Fruit fly (Drosophila melanogaster) whole organism, embryonic: ENCODE measurements around the gene Slu7.
A peak's percentile ranks its signal among the peaks of the same experiment; 100 is the strongest.

ENCODE experiments used
- Antp ChIP-seq: fragments of 200-800 bp; sonication (Bioruptor generic); optimal IDR thresholded peaks from 3 replicates; lab custom pipeline; 2016; ENCODE audit warnings: missing biosample characterization, missing genetic modification characterization
- Bteb2 ChIP-seq: fragments of 200-800 bp; sonication (Bioruptor generic); optimal IDR thresholded peaks from 2 replicates; lab custom pipeline; 2016; ENCODE audit warnings: missing biosample characterization, missing genetic modification characterization
- CG10565 ChIP-seq: fragments of 200-800 bp; sonication (Bioruptor generic); optimal IDR thresholded peaks from 3 replicates; lab custom pipeline; 2016; ENCODE audit warnings: missing biosample characterization, mild to moderate bottlenecking, missing genetic modification characterization
- CG11247 ChIP-seq: fragments of 200-800 bp; sonication (Bioruptor generic); IDR thresholded peaks from 2 replicates; pipeline ENCODE4 v1.3.6; 2022; ENCODE audit warnings: missing biosample characterization, missing genetic modification characterization
- CG12391 ChIP-seq: fragments of 200-800 bp; sonication (Bioruptor generic); optimal IDR thresholded peaks from 3 replicates; lab custom pipeline; 2018; ENCODE audit warnings: missing biosample characterization, mild to moderate bottlenecking, missing genetic modification characterization, moderate library complexity
- CG14014 ChIP-seq: fragments of 200-800 bp; sonication (Bioruptor generic); IDR thresholded peaks from 2 replicates; pipeline ENCODE4 v1.3.6; 2022; ENCODE audit warnings: missing biosample characterization, missing genetic modification characterization
- CG14441 ChIP-seq: fragments of 200-800 bp; sonication (Bioruptor generic); IDR thresholded peaks from 2 replicates; pipeline ENCODE4 v1.3.6; 2022; ENCODE audit warnings: missing biosample characterization, missing genetic modification characterization
- CG2120 ChIP-seq: fragments of 200-800 bp; sonication (Bioruptor generic); optimal IDR thresholded peaks from 3 replicates; lab custom pipeline; 2016; ENCODE audit warnings: missing biosample characterization, missing genetic modification characterization
- CG2875 ChIP-seq: fragments of 200-800 bp; sonication (Bioruptor generic); optimal IDR thresholded peaks from 2 replicates; lab custom pipeline; 2017; ENCODE audit warnings: missing biosample characterization, mild to moderate bottlenecking, missing genetic modification characterization, missing genetic modification reagents
- CG2889 ChIP-seq: fragments of 200-800 bp; sonication (Bioruptor generic); IDR thresholded peaks from 3 replicates; pipeline ENCODE4 v1.3.6; 2022; ENCODE audit warnings: missing biosample characterization, missing genetic modification characterization
- CG32772 ChIP-seq: fragments of 200-800 bp; sonication (Bioruptor generic); IDR thresholded peaks from 2 replicates; pipeline ENCODE4 v1.3.6; 2022; ENCODE audit warnings: missing biosample characterization, missing genetic modification characterization
- CG4854 ChIP-seq: fragments of 200-800 bp; sonication (Bioruptor generic); optimal IDR thresholded peaks from 2 replicates; lab custom pipeline; 2016; ENCODE audit warnings: missing biosample characterization, missing genetic modification characterization, inconsistent platforms
- CG8089 ChIP-seq: fragments of 200-800 bp; sonication (Bioruptor generic); optimal IDR thresholded peaks from 3 replicates; lab custom pipeline; 2016; ENCODE audit warnings: missing biosample characterization, missing genetic modification characterization
- CG8388 ChIP-seq: fragments of 200-800 bp; sonication (Bioruptor generic); optimal IDR thresholded peaks from 2 replicates; lab custom pipeline; 2019; ENCODE audit warnings: missing biosample characterization, mild to moderate bottlenecking, missing genetic modification characterization, moderate library complexity
- CG9437 ChIP-seq: fragments of 200-800 bp; sonication (Bioruptor generic); optimal IDR thresholded peaks from 2 replicates; lab custom pipeline; 2018; ENCODE audit warnings: missing biosample characterization, mild to moderate bottlenecking, missing genetic modification characterization
- Dll ChIP-seq: fragments of 200-800 bp; sonication (Bioruptor generic); IDR thresholded peaks from 4 replicates; pipeline ENCODE4 v1.3.6; 2022; ENCODE audit warnings: missing biosample characterization, missing genetic modification characterization; ENCODE audit not compliant: partially characterized antibody
- Drgx ChIP-seq: fragments of 200-800 bp; sonication (Bioruptor generic); IDR thresholded peaks from 2 replicates; pipeline ENCODE4 v1.3.6; 2022; ENCODE audit warnings: missing biosample characterization, missing genetic modification characterization
- Ets97D ChIP-seq: fragments of 200-800 bp; sonication (Bioruptor generic); optimal IDR thresholded peaks from 3 replicates; lab custom pipeline; 2016; ENCODE audit warnings: missing biosample characterization, missing genetic modification characterization
- H15 ChIP-seq: fragments of 200-800 bp; sonication (Bioruptor generic); IDR thresholded peaks from 3 replicates; pipeline ENCODE4 v1.3.6; 2022; ENCODE audit warnings: missing biosample characterization, missing genetic modification characterization
- HLH54F ChIP-seq: fragments of 200-800 bp; sonication (Bioruptor generic); optimal IDR thresholded peaks from 3 replicates; lab custom pipeline; 2016; ENCODE audit warnings: missing biosample characterization, missing genetic modification characterization
- Nf-YC ChIP-seq: fragments of 200-800 bp; optimal IDR thresholded peaks from 3 replicates; lab custom pipeline; 2019; ENCODE audit warnings: missing biosample characterization, mild to moderate bottlenecking, missing genetic modification characterization, moderate library complexity
- Ravus ChIP-seq: fragments of 200-800 bp; sonication (Bioruptor generic); IDR thresholded peaks from 2 replicates; pipeline ENCODE4 v1.3.6; 2022; ENCODE audit warnings: missing biosample characterization, missing genetic modification characterization
- Tbp ChIP-seq: fragments of >200 bp; optimal IDR thresholded peaks from 2 replicates; lab custom pipeline; 2018; ENCODE audit warnings: missing biosample characterization, missing genetic modification characterization
- ac ChIP-seq: fragments of 200-800 bp; sonication (Bioruptor generic); optimal IDR thresholded peaks from 3 replicates; lab custom pipeline; 2017; ENCODE audit warnings: missing biosample characterization, mild to moderate bottlenecking, missing genetic modification characterization
- bcd ChIP-seq: fragments of 200-800 bp; sonication (Bioruptor generic); optimal IDR thresholded peaks from 2 replicates; lab custom pipeline; 2017; ENCODE audit warnings: missing biosample characterization, mild to moderate bottlenecking, missing genetic modification characterization
- bowl ChIP-seq: fragments of 200-800 bp; sonication (Bioruptor generic); IDR thresholded peaks from 2 replicates; pipeline ENCODE4 v1.3.6; 2022; ENCODE audit warnings: missing biosample characterization, missing genetic modification characterization
- btn ChIP-seq: fragments of 200-800 bp; sonication (Bioruptor generic); optimal IDR thresholded peaks from 2 replicates; lab custom pipeline; 2016; ENCODE audit warnings: missing biosample characterization, missing genetic modification characterization
- cg ChIP-seq: fragments of 200-800 bp; sonication (Bioruptor generic); optimal IDR thresholded peaks from 3 replicates; lab custom pipeline; 2019; ENCODE audit warnings: missing biosample characterization, mild to moderate bottlenecking, missing genetic modification characterization, moderate library complexity
- chif ChIP-seq, 2 experiments: fragments of 200-800 bp; sonication (Bioruptor generic); optimal IDR thresholded peaks; 3 replicates each; lab custom pipeline; 2016; ENCODE audit warnings: missing biosample characterization in 2 of 2, missing genetic modification characterization in 2 of 2
- crol ChIP-seq: fragments of 200-800 bp; sonication (Bioruptor generic); IDR thresholded peaks from 2 replicates; pipeline ENCODE4 v1.3.6; 2022; ENCODE audit warnings: missing biosample characterization, missing genetic modification characterization
- dm ChIP-seq: fragments of 200-800 bp; sonication (Bioruptor generic); optimal IDR thresholded peaks from 3 replicates; lab custom pipeline; 2016; ENCODE audit warnings: missing biosample characterization, missing genetic modification characterization
- dpn ChIP-seq, 2 experiments: fragments of 200-800 bp; sonication (Bioruptor generic); optimal IDR thresholded peaks; 3 replicates each; lab custom pipeline; 2016; ENCODE audit warnings: missing biosample characterization in 2 of 2, missing genetic modification characterization in 2 of 2
- emc ChIP-seq: fragments of 200-800 bp; sonication (Bioruptor generic); optimal IDR thresholded peaks from 2 replicates; lab custom pipeline; 2016; ENCODE audit warnings: missing biosample characterization, missing genetic modification characterization
- ewg ChIP-seq: fragments of 200-800 bp; sonication (Bioruptor generic); optimal IDR thresholded peaks from 3 replicates; lab custom pipeline; 2017; ENCODE audit warnings: mild to moderate bottlenecking, missing biosample characterization, missing genetic modification reagents, missing genetic modification characterization
- fd102C ChIP-seq: fragments of 200-800 bp; sonication (Bioruptor generic); optimal IDR thresholded peaks from 2 replicates; lab custom pipeline; 2018; ENCODE audit warnings: missing biosample characterization, mild to moderate bottlenecking, missing genetic modification characterization, moderate library complexity
- gsb-n ChIP-seq: fragments of 200-800 bp; sonication (Bioruptor generic); optimal IDR thresholded peaks from 3 replicates; lab custom pipeline; 2018; ENCODE audit warnings: missing biosample characterization, mild to moderate bottlenecking, missing genetic modification characterization
- hkb ChIP-seq, 2 experiments: fragments of 200-800 bp in 1 of 2; fragments of >200 bp in 1 of 2; sonication (Bioruptor generic) in 1 of 2; IDR thresholded peaks in 1 of 2; optimal IDR thresholded peaks in 1 of 2; 2 replicates each; pipeline versions ENCODE4 v1.3.6 to Lab custom; 2017 to 2022; ENCODE audit warnings: missing biosample characterization in 1 of 2, missing genetic modification characterization in 1 of 2
- kni ChIP-seq: fragments of 200-800 bp; sonication (Bioruptor generic); optimal IDR thresholded peaks from 3 replicates; lab custom pipeline; 2017; ENCODE audit warnings: mild to moderate bottlenecking, missing biosample characterization, missing genetic modification reagents, missing genetic modification characterization
- lbe ChIP-seq: fragments of 200-800 bp; sonication (Bioruptor generic); optimal IDR thresholded peaks from 2 replicates; lab custom pipeline; 2016; ENCODE audit warnings: missing biosample characterization, mild to moderate bottlenecking, missing genetic modification characterization
- lilli ChIP-seq: fragments of 200-800 bp; sonication (Bioruptor generic); optimal IDR thresholded peaks from 3 replicates; lab custom pipeline; 2016; ENCODE audit warnings: missing biosample characterization, missing genetic modification characterization
- lmd ChIP-seq: fragments of 200-800 bp; sonication (Bioruptor generic); IDR thresholded peaks from 2 replicates; pipeline ENCODE4 v1.3.6; 2022; ENCODE audit warnings: missing biosample characterization, missing genetic modification characterization
- mirr ChIP-seq: fragments of 200-800 bp; sonication (Bioruptor generic); optimal IDR thresholded peaks from 3 replicates; lab custom pipeline; 2018; ENCODE audit warnings: missing biosample characterization, mild to moderate bottlenecking, missing genetic modification characterization
- pum ChIP-seq: fragments of 200-800 bp; sonication (Bioruptor generic); optimal IDR thresholded peaks from 2 replicates; lab custom pipeline; 2016; ENCODE audit warnings: missing biosample characterization, missing genetic modification characterization
- schlank ChIP-seq: fragments of 200-800 bp; sonication (Bioruptor generic); optimal IDR thresholded peaks from 2 replicates; lab custom pipeline; 2018; ENCODE audit warnings: missing biosample characterization, mild to moderate bottlenecking, missing genetic modification characterization
- sens-2 ChIP-seq: fragments of 200-800 bp; sonication (Bioruptor generic); IDR thresholded peaks from 2 replicates; pipeline ENCODE4 v1.3.6; 2022; ENCODE audit warnings: missing biosample characterization, missing genetic modification characterization
- sqz ChIP-seq: fragments of 200-800 bp; sonication (Bioruptor generic); optimal IDR thresholded peaks from 3 replicates; lab custom pipeline; 2018; ENCODE audit warnings: missing biosample characterization, mild to moderate bottlenecking, missing genetic modification characterization
- sug ChIP-seq: fragments of 200-800 bp; optimal IDR thresholded peaks from 2 replicates; lab custom pipeline; 2019; ENCODE audit warnings: missing biosample characterization, mild to moderate bottlenecking, missing genetic modification characterization, moderate library complexity
- trem ChIP-seq: fragments of 200-800 bp; optimal IDR thresholded peaks from 3 replicates; lab custom pipeline; 2019; ENCODE audit warnings: missing biosample characterization, mild to moderate bottlenecking, missing genetic modification characterization, moderate library complexity
- tup ChIP-seq: fragments of 200-800 bp; sonication (Bioruptor generic); optimal IDR thresholded peaks from 2 replicates; lab custom pipeline; 2016; ENCODE audit warnings: missing biosample characterization, mild to moderate bottlenecking, missing genetic modification characterization, moderate library complexity

Gene Slu7

dm6 chr3R:29039704-29040430, 996 bp upstream of the Slu7 start (continued):
- TF ChIP-seq CG14441 (GFP tag; lab: Robert Waterston, UW) = 0 out of 2 replicates have a peak, but pooled peaks have one; percentile 12
- TF ChIP-seq Bteb2 (GFP tag; lab: Kevin White, UChicago) = peak; percentile 49
- no peak; the same call in 3 of the 4 replicates for TF ChIP-seq Dll
- TF ChIP-seq CG32772 (GFP tag; lab: Robert Waterston, UW) = no peak
- TF ChIP-seq bowl (GFP tag; lab: Robert Waterston, UW) = no peak
- no peak for TF ChIP-seq mirr (GFP tag; lab: Kevin White, UChicago)
- TF ChIP-seq cg (GFP tag; lab: Kevin White, UChicago) = peak; percentile 68
- TF ChIP-seq CG14014 = peak; percentile 20; the same call in 1 of the 2 replicates
- TF ChIP-seq CG12391 (tag; lab: Kevin White, UChicago) = peak; percentile 38
- TF ChIP-seq crol = no peak
- TF ChIP-seq emc (GFP tag; lab: Kevin White, UChicago) = no peak
- TF ChIP-seq Nf-YC (tag; lab: Kevin White, UChicago) = peak; percentile 91
- TF ChIP-seq chif (GFP tag; optimal IDR thresholded peaks at IDR 0.05; lab: Kevin White, UChicago) = peak in 1 of 2 experiments; percentile 25
- peak; percentile 16; the same call in 1 of the 2 replicates for TF ChIP-seq lmd (GFP tag; lab: Robert Waterston, UW)
- TF ChIP-seq dm (GFP tag; lab: Kevin White, UChicago) = peak; percentile 47
- peak; percentile 80 for TF ChIP-seq Ets97D (GFP tag; lab: Kevin White, UChicago)
- no peak for TF ChIP-seq sens-2 (GFP tag; lab: Robert Waterston, UW)
- peak; percentile 56 for TF ChIP-seq CG2120 (GFP tag; lab: Kevin White, UChicago)
- no peak; the same call in 1 of the 3 replicates for TF ChIP-seq CG2889
- no peak for TF ChIP-seq fd102C (GFP tag; lab: Kevin White, UChicago)
- no peak for TF ChIP-seq CG2875 (GFP tag; lab: Kevin White, UChicago)
- TF ChIP-seq Drgx = no peak
- no peak for TF ChIP-seq sqz
- peak; percentile 23 for TF ChIP-seq pum (GFP tag; lab: Kevin White, UChicago)
- TF ChIP-seq CG9437 = peak; percentile 27
- no peak for TF ChIP-seq kni (GFP tag; lab: Kevin White, UChicago)
- TF ChIP-seq Ravus (GFP tag; lab: Robert Waterston, UW) = no peak
- no peak for TF ChIP-seq CG10565 (GFP tag; lab: Kevin White, UChicago)
- peak; percentile 53 for TF ChIP-seq tup (GFP tag; lab: Kevin White, UChicago)
- peak; percentile 2 to 56 for TF ChIP-seq dpn (GFP tag; optimal IDR thresholded peaks at IDR 0.05; lab: Kevin White, UChicago)
- peak; percentile 21 for TF ChIP-seq sug
- TF ChIP-seq bcd (GFP tag; lab: Kevin White, UChicago) = peak; percentile 7
- TF ChIP-seq CG4854 (GFP tag; lab: Kevin White, UChicago) = no peak
- TF ChIP-seq Antp (GFP tag; lab: Kevin White, UChicago) = peak; percentile 10
- TF ChIP-seq trem (tag; lab: Kevin White, UChicago) = peak; percentile 58
- no peak for TF ChIP-seq CG11247 (GFP tag; lab: Robert Waterston, UW)
- peak; percentile 10 for TF ChIP-seq lbe (GFP tag; lab: Kevin White, UChicago)
- TF ChIP-seq H15 = no peak
- TF ChIP-seq lilli = peak; percentile 65
- peak; percentile 25 for TF ChIP-seq CG8388
- peak; percentile 55 for TF ChIP-seq HLH54F (GFP tag; lab: Kevin White, UChicago)
- TF ChIP-seq btn (GFP tag; lab: Kevin White, UChicago) = no peak
- peak; percentile 78 for TF ChIP-seq ewg (GFP tag; lab: Kevin White, UChicago)
- peak; percentile 21 for TF ChIP-seq CG8089 (GFP tag; lab: Kevin White, UChicago)
- no peak for TF ChIP-seq schlank
- TF ChIP-seq ac (GFP tag; lab: Kevin White, UChicago) = no peak
- TF ChIP-seq hkb (optimal IDR thresholded peaks at IDR 0.05; lab: Kevin White, UChicago) = no peak
- TF ChIP-seq hkb (GFP tag; IDR thresholded peaks at IDR 0.05; lab: Robert Waterston, UW) = 0 out of 2 replicates have a peak, but pooled peaks have one; percentile 10
- TF ChIP-seq gsb-n (tag; lab: Kevin White, UChicago) = no peak
- TF ChIP-seq Tbp = no peak
